Fruit fly (Drosophila melanogaster) whole organism, embryonic: ENCODE data around the gene Pss.

Source experiments
- Abd-B ChIP-seq: fragments of 200-800 bp; sonication (Bioruptor generic); optimal IDR thresholded peaks from 2 replicates; lab custom pipeline; 2018; ENCODE audit warnings: missing biosample characterization, mild to moderate bottlenecking, missing genetic modification characterization, moderate library complexity
- CG10654 ChIP-seq: fragments of 200-800 bp; sonication (Bioruptor generic); optimal IDR thresholded peaks from 2 replicates; lab custom pipeline; 2016; ENCODE audit warnings: missing biosample characterization, missing genetic modification characterization
- CG11696 ChIP-seq: fragments of 200-800 bp; sonication (Bioruptor generic); IDR thresholded peaks from 2 replicates; pipeline ENCODE4 v1.3.6; 2022; ENCODE audit warnings: missing biosample characterization, missing genetic modification characterization
- CG13287 ChIP-seq: fragments of 200-800 bp; sonication (Bioruptor generic); IDR thresholded peaks from 2 replicates; pipeline ENCODE4 v1.3.6; 2022; ENCODE audit warnings: missing biosample characterization, missing genetic modification characterization; ENCODE audit not compliant: partially characterized antibody
- CG13424 ChIP-seq: fragments of 200-800 bp; sonication (Bioruptor generic); optimal IDR thresholded peaks from 2 replicates; lab custom pipeline; 2019; ENCODE audit warnings: missing biosample characterization, mild to moderate bottlenecking, missing genetic modification characterization, moderate library complexity
- CG17186 ChIP-seq: fragments of 200-800 bp; sonication (Bioruptor generic); optimal IDR thresholded peaks from 3 replicates; lab custom pipeline; 2017; ENCODE audit warnings: missing biosample characterization, missing genetic modification reagents, missing genetic modification characterization
- CG17361 ChIP-seq: fragments of 200-800 bp; sonication (Bioruptor generic); IDR thresholded peaks from 3 replicates; pipeline ENCODE4 v1.3.6; 2022; ENCODE audit warnings: missing biosample characterization, missing genetic modification characterization
- CG18619 ChIP-seq: fragments of 200-800 bp; sonication (Bioruptor generic); optimal IDR thresholded peaks from 3 replicates; lab custom pipeline; 2017; ENCODE audit warnings: missing biosample characterization, mild to moderate bottlenecking, missing genetic modification characterization
- CG2875 ChIP-seq: fragments of 200-800 bp; sonication (Bioruptor generic); optimal IDR thresholded peaks from 2 replicates; lab custom pipeline; 2017; ENCODE audit warnings: missing biosample characterization, mild to moderate bottlenecking, missing genetic modification characterization, missing genetic modification reagents
- CG2889 ChIP-seq: fragments of 200-800 bp; sonication (Bioruptor generic); IDR thresholded peaks from 3 replicates; pipeline ENCODE4 v1.3.6; 2022; ENCODE audit warnings: missing biosample characterization, missing genetic modification characterization
- CG34224 ChIP-seq: fragments of 200-800 bp; sonication (Bioruptor generic); IDR thresholded peaks from 3 replicates; pipeline ENCODE4 v1.3.6; 2022; ENCODE audit warnings: missing biosample characterization, missing genetic modification characterization; ENCODE audit not compliant: partially characterized antibody
- CG34376 ChIP-seq: fragments of 200-800 bp; sonication (Bioruptor generic); optimal IDR thresholded peaks from 2 replicates; lab custom pipeline; 2018; ENCODE audit warnings: missing biosample characterization, mild to moderate bottlenecking, missing genetic modification characterization
- CG3838 ChIP-seq: fragments of 200-800 bp; sonication (Bioruptor generic); optimal IDR thresholded peaks from 3 replicates; lab custom pipeline; 2016; ENCODE audit warnings: missing biosample characterization, missing genetic modification characterization
- CG4282 ChIP-seq: fragments of 200-800 bp; sonication (Bioruptor generic); optimal IDR thresholded peaks from 2 replicates; lab custom pipeline; 2016; ENCODE audit warnings: missing biosample characterization, missing genetic modification characterization
- CG43689 ChIP-seq: fragments of 200-800 bp; sonication (Bioruptor generic); IDR thresholded peaks from 2 replicates; pipeline ENCODE4 v1.3.6; 2022; ENCODE audit warnings: missing biosample characterization, missing genetic modification characterization
- CG4404 ChIP-seq: fragments of 200-800 bp; sonication (Bioruptor generic); IDR thresholded peaks from 2 replicates; pipeline ENCODE4 v1.3.6; 2022; ENCODE audit warnings: missing biosample characterization, missing genetic modification characterization
- CG6254 ChIP-seq: fragments of 200-800 bp; sonication (Bioruptor generic); optimal IDR thresholded peaks from 3 replicates; lab custom pipeline; 2017; ENCODE audit warnings: mild to moderate bottlenecking, missing biosample characterization, missing genetic modification reagents, missing genetic modification characterization
- CG9797 ChIP-seq: fragments of 200-800 bp; sonication (Bioruptor generic); optimal IDR thresholded peaks from 3 replicates; lab custom pipeline; 2018; ENCODE audit warnings: missing biosample characterization, mild to moderate bottlenecking, missing genetic modification characterization
- Chrac-16 ChIP-seq: fragments of 200-800 bp; sonication (Bioruptor generic); optimal IDR thresholded peaks from 3 replicates; lab custom pipeline; 2016; ENCODE audit warnings: missing biosample characterization, missing genetic modification characterization
- Dip3 ChIP-seq: fragments of 200-800 bp; sonication (Bioruptor generic); optimal IDR thresholded peaks from 3 replicates; lab custom pipeline; 2016; ENCODE audit warnings: missing biosample characterization, missing genetic modification characterization
- Fer3 ChIP-seq: fragments of 200-800 bp; sonication (Bioruptor generic); optimal IDR thresholded peaks from 2 replicates; lab custom pipeline; 2018; ENCODE audit warnings: missing biosample characterization, mild to moderate bottlenecking, missing genetic modification characterization, moderate library complexity
- HmgD ChIP-seq: fragments of 200-800 bp; sonication (Bioruptor generic); optimal IDR thresholded peaks from 3 replicates; lab custom pipeline; 2016; ENCODE audit warnings: missing biosample characterization, missing genetic modification characterization
- HmgZ ChIP-seq: fragments of 200-800 bp; sonication (Bioruptor generic); optimal IDR thresholded peaks from 2 replicates; lab custom pipeline; 2018; ENCODE audit warnings: missing biosample characterization, mild to moderate bottlenecking, missing genetic modification characterization
- Hsf ChIP-seq: fragments of 200-800 bp; sonication (Bioruptor generic); optimal IDR thresholded peaks from 3 replicates; lab custom pipeline; 2016; ENCODE audit warnings: missing biosample characterization, missing genetic modification characterization
- Lhr ChIP-seq: fragments of 200-800 bp; sonication (Bioruptor generic); optimal IDR thresholded peaks from 3 replicates; lab custom pipeline; 2017; ENCODE audit warnings: mild to moderate bottlenecking, missing biosample characterization, missing genetic modification reagents, missing genetic modification characterization
- MBD-R2 ChIP-seq: fragments of 200-800 bp; sonication (Bioruptor generic); IDR thresholded peaks from 2 replicates; pipeline ENCODE4 v1.3.6; 2022; ENCODE audit warnings: missing biosample characterization, missing genetic modification characterization
- Mrtf ChIP-seq: fragments of 200-800 bp; sonication (Bioruptor generic); IDR thresholded peaks from 3 replicates; pipeline ENCODE4 v1.3.6; 2022; ENCODE audit warnings: missing biosample characterization, missing genetic modification characterization
- NC2α ChIP-seq: fragments of 200-800 bp; sonication (Bioruptor generic); optimal IDR thresholded peaks from 2 replicates; lab custom pipeline; 2016; ENCODE audit warnings: missing biosample characterization, missing genetic modification characterization
- Nf-YC ChIP-seq: fragments of 200-800 bp; optimal IDR thresholded peaks from 3 replicates; lab custom pipeline; 2019; ENCODE audit warnings: missing biosample characterization, mild to moderate bottlenecking, missing genetic modification characterization, moderate library complexity
- Oli ChIP-seq: fragments of 200-800 bp; sonication (Bioruptor generic); optimal IDR thresholded peaks from 2 replicates; lab custom pipeline; 2018; ENCODE audit warnings: missing biosample characterization, mild to moderate bottlenecking, missing genetic modification characterization, moderate library complexity
- Scr ChIP-seq: fragments of 200-800 bp; sonication (Bioruptor generic); IDR thresholded peaks from 2 replicates; pipeline ENCODE4 v1.3.6; 2022; ENCODE audit warnings: missing biosample characterization, missing genetic modification characterization; ENCODE audit not compliant: partially characterized antibody
- Xrp1 ChIP-seq: fragments of 200-800 bp; sonication (Bioruptor generic); IDR thresholded peaks from 2 replicates; pipeline ENCODE4 v1.3.6; 2022; ENCODE audit warnings: missing biosample characterization, missing genetic modification characterization
- abd-A ChIP-seq: fragments of 200-800 bp; sonication (Bioruptor generic); optimal IDR thresholded peaks from 3 replicates; lab custom pipeline; 2019; ENCODE audit warnings: missing biosample characterization, mild to moderate bottlenecking, missing genetic modification characterization, moderate library complexity
- ac ChIP-seq: fragments of 200-800 bp; sonication (Bioruptor generic); optimal IDR thresholded peaks from 3 replicates; lab custom pipeline; 2017; ENCODE audit warnings: missing biosample characterization, mild to moderate bottlenecking, missing genetic modification characterization
- bbx ChIP-seq: fragments of 200-800 bp; sonication (Bioruptor generic); IDR thresholded peaks from 2 replicates; pipeline ENCODE4 v1.3.6; 2022; ENCODE audit warnings: missing biosample characterization, missing genetic modification characterization; ENCODE audit not compliant: partially characterized antibody
- cad ChIP-seq: fragments of >200 bp; optimal IDR thresholded peaks from 2 replicates; lab custom pipeline; 2017; ENCODE audit warnings: missing biosample characterization, missing genetic modification characterization
- cg ChIP-seq: fragments of 200-800 bp; sonication (Bioruptor generic); optimal IDR thresholded peaks from 3 replicates; lab custom pipeline; 2019; ENCODE audit warnings: missing biosample characterization, mild to moderate bottlenecking, missing genetic modification characterization, moderate library complexity
- chinmo ChIP-seq: fragments of 200-800 bp; sonication (Bioruptor generic); IDR thresholded peaks from 4 replicates; pipeline ENCODE4 v1.3.6; 2022; ENCODE audit warnings: missing biosample characterization, missing genetic modification characterization; ENCODE audit not compliant: partially characterized antibody
- dpn ChIP-seq, 2 experiments: fragments of 200-800 bp; sonication (Bioruptor generic); optimal IDR thresholded peaks; 3 replicates each; lab custom pipeline; 2016; ENCODE audit warnings: missing biosample characterization in 2 of 2, missing genetic modification characterization in 2 of 2
- en ChIP-seq: fragments of 200-800 bp; sonication (Bioruptor generic); optimal IDR thresholded peaks from 2 replicates; lab custom pipeline; 2016; ENCODE audit warnings: missing biosample characterization, missing genetic modification characterization
- jigr1 ChIP-seq: fragments of 200-800 bp; sonication (Bioruptor generic); IDR thresholded peaks from 3 replicates; pipeline ENCODE4 v1.3.6; 2022; ENCODE audit warnings: missing biosample characterization, missing genetic modification characterization
- ken ChIP-seq: fragments of 200-800 bp; sonication (Bioruptor generic); IDR thresholded peaks from 3 replicates; pipeline ENCODE4 v1.3.6; 2022; ENCODE audit warnings: missing biosample characterization, missing genetic modification characterization
- lilli ChIP-seq: fragments of 200-800 bp; sonication (Bioruptor generic); optimal IDR thresholded peaks from 3 replicates; lab custom pipeline; 2016; ENCODE audit warnings: missing biosample characterization, missing genetic modification characterization
- org-1 ChIP-seq: fragments of 200-800 bp; sonication (Bioruptor generic); optimal IDR thresholded peaks from 2 replicates; lab custom pipeline; 2017; ENCODE audit warnings: missing biosample characterization, missing genetic modification characterization
- sim ChIP-seq: fragments of 200-800 bp; sonication (Bioruptor generic); IDR thresholded peaks from 2 replicates; pipeline ENCODE4 v1.3.6; 2022; ENCODE audit warnings: missing biosample characterization, missing genetic modification characterization
- unc-4 ChIP-seq: fragments of 200-800 bp; sonication (Bioruptor generic); IDR thresholded peaks from 2 replicates; pipeline ENCODE4 v1.3.6; 2022; ENCODE audit warnings: missing biosample characterization, missing genetic modification characterization; ENCODE audit not compliant: partially characterized antibody
- zf30C ChIP-seq: fragments of 200-800 bp; sonication (Bioruptor generic); optimal IDR thresholded peaks from 3 replicates; lab custom pipeline; 2018; ENCODE audit warnings: missing biosample characterization, mild to moderate bottlenecking, missing genetic modification characterization
- zfh1 ChIP-seq: fragments of 200-800 bp; sonication (Bioruptor generic); IDR thresholded peaks from 3 replicates; pipeline ENCODE4 v1.3.6; 2022; ENCODE audit warnings: missing biosample characterization, missing genetic modification characterization

Gene Pss

DNA sequence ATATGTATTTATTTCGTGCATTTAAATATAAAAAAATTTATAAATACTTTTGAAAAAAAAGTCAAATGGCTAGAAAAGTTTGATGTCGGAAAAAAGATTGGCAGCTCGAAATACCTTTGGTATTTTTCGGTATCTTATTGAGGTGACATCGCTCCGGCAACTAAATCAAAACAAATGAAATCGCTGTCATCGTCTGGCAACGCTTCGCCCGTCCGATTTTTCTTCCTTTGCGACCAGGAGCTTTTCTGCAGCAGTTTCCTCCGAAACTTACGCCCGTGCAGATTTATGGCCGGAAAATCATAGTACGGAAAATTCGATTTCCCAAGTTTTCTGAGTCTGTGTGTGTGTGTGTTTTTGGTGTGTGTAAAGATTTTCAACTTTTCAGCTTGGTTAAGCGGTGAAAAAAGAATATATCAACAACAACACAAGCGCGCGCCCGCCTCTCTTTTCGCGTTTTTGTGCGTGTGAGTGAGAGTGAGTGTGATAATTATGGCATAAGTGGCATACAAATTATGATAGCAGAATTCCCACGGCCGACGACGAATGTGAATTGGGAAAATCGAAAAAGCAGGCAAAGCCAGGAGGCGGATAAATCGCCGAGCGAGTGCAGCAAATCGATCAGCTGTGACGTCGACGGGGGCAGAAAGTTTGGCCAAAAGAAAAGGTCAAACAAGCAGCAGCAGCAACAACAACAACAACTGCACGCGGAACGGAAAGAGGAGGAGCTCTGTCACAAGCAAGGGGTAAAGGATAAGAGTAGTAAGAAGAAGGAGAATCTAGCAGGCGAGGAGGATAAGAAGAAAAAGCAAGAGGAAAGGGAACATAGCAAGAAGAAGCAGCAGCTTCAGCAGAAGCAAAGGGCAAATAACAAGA lies 28.6 kb downstream of the Pss start, which contains the start of gene CG32425 (continued):
- peak; percentile 62 for TF ChIP-seq MBD-R2 (GFP tag; lab: Robert Waterston, UW)
- peak; percentile 13 for TF ChIP-seq CG34376
- peak; percentile 30; the same call in 1 of the 2 replicates for TF ChIP-seq CG13287 (GFP tag; lab: Robert Waterston, UW)
- no peak for TF ChIP-seq CG2889
- peak; percentile 74 for TF ChIP-seq cg (GFP tag; lab: Kevin White, UChicago)
- no peak for TF ChIP-seq jigr1 (GFP tag; lab: Robert Waterston, UW)
- TF ChIP-seq Chrac-16, result no peak
- no peak for TF ChIP-seq zfh1
- no peak for TF ChIP-seq Oli (tag; lab: Kevin White, UChicago)
- TF ChIP-seq NC2α (GFP tag; lab: Kevin White, UChicago), result no peak
- no peak for TF ChIP-seq CG13424 (tag; lab: Kevin White, UChicago)
- no peak for TF ChIP-seq CG17186 (GFP tag; lab: Kevin White, UChicago)
- peak; percentile 27; the same call in 1 of the 2 replicates for TF ChIP-seq unc-4 (GFP tag; lab: Robert Waterston, UW)
- no peak for TF ChIP-seq Mrtf (GFP tag; lab: Robert Waterston, UW)
- TF ChIP-seq HmgZ, result peak; percentile 15
- peak in 1 of 2 experiments; percentile 26 for TF ChIP-seq dpn (GFP tag; optimal IDR thresholded peaks at IDR 0.05; lab: Kevin White, UChicago)
- TF ChIP-seq HmgD, result no peak
- TF ChIP-seq cad, result no peak
- peak; percentile 54 for TF ChIP-seq bbx (GFP tag; lab: Robert Waterston, UW)
- no peak for TF ChIP-seq ac (GFP tag; lab: Kevin White, UChicago)
- no peak for TF ChIP-seq CG43689
- TF ChIP-seq Nf-YC (tag; lab: Kevin White, UChicago), result peak; percentile 25
- TF ChIP-seq org-1, result no peak
- peak; percentile 63 for TF ChIP-seq Lhr (GFP tag; lab: Kevin White, UChicago)
- 0 out of 3 replicates have a peak, but pooled peaks have one; percentile 21 for TF ChIP-seq CG17361
- TF ChIP-seq Scr (GFP tag; lab: Robert Waterston, UW), result no peak
- TF ChIP-seq CG10654 (GFP tag; lab: Kevin White, UChicago), result peak; percentile 8
- TF ChIP-seq Dip3 (GFP tag; lab: Kevin White, UChicago), result no peak
- no peak for TF ChIP-seq lilli (GFP tag; lab: Kevin White, UChicago)
- no peak for TF ChIP-seq abd-A (tag; lab: Kevin White, UChicago)
- TF ChIP-seq ken, result peak; percentile 49; the same call in 1 of the 3 replicates
- TF ChIP-seq CG3838 (GFP tag; lab: Kevin White, UChicago), result no peak
- TF ChIP-seq CG9797 (GFP tag; lab: Kevin White, UChicago), result peak; percentile 35
- no peak for TF ChIP-seq zf30C (GFP tag; lab: Kevin White, UChicago)
- peak; percentile 33 for TF ChIP-seq Fer3 (tag; lab: Kevin White, UChicago)
- peak; percentile 14; the same call in 1 of the 2 replicates for TF ChIP-seq Xrp1 (GFP tag; lab: Robert Waterston, UW)
- TF ChIP-seq Hsf (GFP tag; lab: Kevin White, UChicago), result no peak
- TF ChIP-seq chinmo (GFP tag; lab: Robert Waterston, UW), result no peak
- TF ChIP-seq Abd-B (GFP tag; lab: Kevin White, UChicago), result no peak
- no peak for TF ChIP-seq CG18619 (GFP tag; lab: Kevin White, UChicago)
- TF ChIP-seq CG34224 (GFP tag; lab: Robert Waterston, UW), result 0 out of 3 replicates have a peak, but pooled peaks have one; percentile 16
- no peak for TF ChIP-seq sim (GFP tag; lab: Robert Waterston, UW)
- TF ChIP-seq CG4404, result no peak
- TF ChIP-seq CG6254, result no peak
- TF ChIP-seq CG11696, result no peak
- no peak for TF ChIP-seq CG4282
- no peak for TF ChIP-seq en (GFP tag; lab: Kevin White, UChicago)
- TF ChIP-seq CG2875 (GFP tag; lab: Kevin White, UChicago), result no peak
